Fruit fly (Drosophila melanogaster): Measurements from ENCODE around the gene CG31265.

- TF ChIP-seq insv (optimal IDR thresholded peaks at IDR 0.05) (no peak), psq (optimal IDR thresholded peaks at IDR 0.05) (no peak)
Measured at dm6 chr3R:17116231-17116630, 11.8 kb upstream of the CG31265 start.
